Fruit fly (Drosophila melanogaster): ENCODE data around the gene comt.

comt gene

dm6 chrX:13305323-13305722, 46.5 kb downstream of the comt start:
- peak; percentile 17 for TF ChIP-seq h (GFP tag; optimal IDR thresholded peaks at IDR 0.05)
- no peak for TF ChIP-seq Rel (GFP tag; optimal IDR thresholded peaks at IDR 0.05)
- peak; percentile 71 for TF ChIP-seq Rel (tag; optimal IDR thresholded peaks at IDR 0.05)
- TF ChIP-seq pan (optimal IDR thresholded peaks at IDR 0.05) = no peak

- no peak for TF ChIP-seq tai (GFP tag; optimal IDR thresholded peaks at IDR 0.05)
- TF ChIP-seq ey (GFP tag; optimal IDR thresholded peaks at IDR 0.05) = peak; percentile 14
- TF ChIP-seq foxo (GFP tag; optimal IDR thresholded peaks at IDR 0.05) = peak in 1 of 2 experiments; percentile 58
- TF ChIP-seq HLH106 (tag; optimal IDR thresholded peaks at IDR 0.05) = peak; percentile 35
- TF ChIP-seq Myc (optimal IDR thresholded peaks at IDR 0.05) = no peak
- TF ChIP-seq GATAd (GFP tag; optimal IDR thresholded peaks at IDR 0.05) = no peak
- peak; percentile 33 for TF ChIP-seq h (GFP tag; optimal IDR thresholded peaks at IDR 0.05)
- TF ChIP-seq Hnf4 (GFP tag; optimal IDR thresholded peaks at IDR 0.05) = peak; percentile 12
- TF ChIP-seq rgr (GFP tag; optimal IDR thresholded peaks at IDR 0.05) = peak; percentile 20
- no peak for TF ChIP-seq dsf (GFP tag; optimal IDR thresholded peaks at IDR 0.05; ENCODE audit: borderline replicate concordance)
- no peak for TF ChIP-seq dmrt93B (GFP tag; optimal IDR thresholded peaks at IDR 0.05)
- no peak for TF ChIP-seq Dif (GFP tag; optimal IDR thresholded peaks at IDR 0.05; ENCODE audit: partially characterized antibody)
- no peak for TF ChIP-seq pan (optimal IDR thresholded peaks at IDR 0.05)
- TF ChIP-seq br (GFP tag; optimal IDR thresholded peaks at IDR 0.05) = no peak
- TF ChIP-seq fru (GFP tag; optimal IDR thresholded peaks at IDR 0.05) = peak; percentile 42
- peak; percentile 54 for TF ChIP-seq Sp1 (GFP tag; optimal IDR thresholded peaks at IDR 0.05)
- TF ChIP-seq psq (GFP tag; optimal IDR thresholded peaks at IDR 0.05) = peak; percentile 45
- peak; percentile 48 for TF ChIP-seq OdsH (GFP tag; optimal IDR thresholded peaks at IDR 0.05)
Measured at dm6 chrX:13307189-13307588, 48.4 kb downstream of the comt start.

- TF ChIP-seq dsf (GFP tag; optimal IDR thresholded peaks at IDR 0.05; ENCODE audit: borderline replicate concordance) = no peak
- no peak for TF ChIP-seq brk (GFP tag; optimal IDR thresholded peaks at IDR 0.05)
- TF ChIP-seq dmrt93B (GFP tag; optimal IDR thresholded peaks at IDR 0.05) = no peak
- TF ChIP-seq Hr83 (GFP tag; optimal IDR thresholded peaks at IDR 0.05; ENCODE audit: poor library complexity, severe bottlenecking) = peak; percentile 38
- no peak for TF ChIP-seq Rel (GFP tag; optimal IDR thresholded peaks at IDR 0.05)
- TF ChIP-seq Rel (tag; optimal IDR thresholded peaks at IDR 0.05) = peak; percentile 49
- TF ChIP-seq lola (GFP tag; optimal IDR thresholded peaks at IDR 0.05) = no peak
- TF ChIP-seq usp (GFP tag; optimal IDR thresholded peaks at IDR 0.05) = no peak
- no peak for TF ChIP-seq Abd-B (GFP tag; optimal IDR thresholded peaks at IDR 0.05)
- peak; percentile 20 for TF ChIP-seq br (GFP tag; optimal IDR thresholded peaks at IDR 0.05)
- no peak for TF ChIP-seq pan (optimal IDR thresholded peaks at IDR 0.05)
- TF ChIP-seq Dfd (GFP tag; optimal IDR thresholded peaks at IDR 0.05) = no peak
- TF ChIP-seq h (GFP tag; optimal IDR thresholded peaks at IDR 0.05) = peak; percentile 37
- TF ChIP-seq N (GFP tag; optimal IDR thresholded peaks at IDR 0.05) = no peak
- TF ChIP-seq Hnf4 (GFP tag; optimal IDR thresholded peaks at IDR 0.05) = no peak
- no peak for TF ChIP-seq tai (GFP tag; optimal IDR thresholded peaks at IDR 0.05)
- TF ChIP-seq foxo (GFP tag; optimal IDR thresholded peaks at IDR 0.05) = no peak
- TF ChIP-seq Myc (optimal IDR thresholded peaks at IDR 0.05) = no peak
- TF ChIP-seq sage (GFP tag; optimal IDR thresholded peaks at IDR 0.05) = no peak
- no peak for TF ChIP-seq CrebA (GFP tag; optimal IDR thresholded peaks at IDR 0.05; ENCODE audit: borderline replicate concordance)
- no peak for TF ChIP-seq Vsx2 (GFP tag; optimal IDR thresholded peaks at IDR 0.05; ENCODE audit: partially characterized antibody)
- TF ChIP-seq GATAd (GFP tag; optimal IDR thresholded peaks at IDR 0.05) = no peak
- no peak for TF ChIP-seq Jra (GFP tag; optimal IDR thresholded peaks at IDR 0.05)
- no peak for TF ChIP-seq Dif (GFP tag; optimal IDR thresholded peaks at IDR 0.05; ENCODE audit: partially characterized antibody)
Measured at dm6 chrX:13310764-13311163, 51.9 kb downstream of the comt start.

Data from whole organism, wandering third instar larva.